Worm (Caenorhabditis elegans): ENCODE measurements around the gene K05G3.1.

K05G3.1 gene

DNA sequence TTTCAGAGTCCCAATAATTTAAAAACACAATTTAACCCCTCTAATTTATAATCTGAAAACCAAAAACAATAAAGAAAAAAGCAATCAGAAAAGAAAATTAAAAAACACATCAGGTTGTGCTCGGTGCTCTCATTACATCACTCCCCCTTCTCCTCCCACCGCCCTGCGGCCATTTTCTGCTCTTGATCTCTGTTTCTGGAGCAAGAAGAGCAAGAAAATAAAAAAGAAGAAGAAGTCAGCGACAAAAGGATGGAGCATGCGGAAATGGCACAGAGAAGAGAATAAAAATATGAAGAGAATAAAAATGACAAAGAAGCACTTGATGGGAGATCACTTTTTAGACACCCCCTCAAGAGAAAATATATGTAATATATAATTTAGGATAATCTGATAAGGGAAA, 16.5 kb upstream of the K05G3.1 start:
- no peak for TF ChIP-seq alr-1 (tag; optimal IDR thresholded peaks at IDR 0.05)
- no peak for TF ChIP-seq elt-1 (tag; optimal IDR thresholded peaks at IDR 0.05)
- TF ChIP-seq lsy-2 (tag; optimal IDR thresholded peaks at IDR 0.05): peak in 1 of 2 experiments; percentile 37
- peak; percentile 58 for TF ChIP-seq C34F6.9 (tag; optimal IDR thresholded peaks at IDR 0.05)
- peak; percentile 51 for TF ChIP-seq F13H6.1 (tag; optimal IDR thresholded peaks at IDR 0.05)
- no peak for TF ChIP-seq ztf-11 (tag; optimal IDR thresholded peaks at IDR 0.05)
- TF ChIP-seq egl-27 (tag; optimal IDR thresholded peaks at IDR 0.05): peak; percentile 63
- no peak for TF ChIP-seq R02D3.7 (tag; optimal IDR thresholded peaks at IDR 0.05)
- TF ChIP-seq skn-1 (tag; optimal IDR thresholded peaks at IDR 0.05): no peak
- no peak for TF ChIP-seq nhr-23 (tag; optimal IDR thresholded peaks at IDR 0.05)
- no peak for TF ChIP-seq peb-1 (tag; optimal IDR thresholded peaks at IDR 0.05)
- peak; percentile 22 for TF ChIP-seq snpc-4 (tag; optimal IDR thresholded peaks at IDR 0.05)
- TF ChIP-seq crh-2 (tag; optimal IDR thresholded peaks at IDR 0.05): peak; percentile 40
- peak; percentile 12 for TF ChIP-seq unc-55 (GFP tag; optimal IDR thresholded peaks at IDR 0.05)
- TF ChIP-seq zag-1 (tag; optimal IDR thresholded peaks at IDR 0.05): peak; percentile 44
- peak; percentile 41 for TF ChIP-seq fos-1 (tag; optimal IDR thresholded peaks at IDR 0.05)
- no peak for TF ChIP-seq nhr-25 (tag; optimal IDR thresholded peaks at IDR 0.05)
- peak; percentile 16 for TF ChIP-seq mab-5 (tag; optimal IDR thresholded peaks at IDR 0.05)
- peak; percentile 39 for TF ChIP-seq nhr-129 (tag; optimal IDR thresholded peaks at IDR 0.05)
- TF ChIP-seq lin-13 (GFP tag; optimal IDR thresholded peaks at IDR 0.05): peak; percentile 22
- TF ChIP-seq blmp-1 (tag; optimal IDR thresholded peaks at IDR 0.05; ENCODE audit: insufficient read depth): no peak
- TF ChIP-seq sem-4 (tag; optimal IDR thresholded peaks at IDR 0.05): peak; percentile 74
- TF ChIP-seq sma-9 (GFP tag; optimal IDR thresholded peaks at IDR 0.05): peak; percentile 40
- TF ChIP-seq sma-9 (tag; optimal IDR thresholded peaks at IDR 0.05): no peak

DNA sequence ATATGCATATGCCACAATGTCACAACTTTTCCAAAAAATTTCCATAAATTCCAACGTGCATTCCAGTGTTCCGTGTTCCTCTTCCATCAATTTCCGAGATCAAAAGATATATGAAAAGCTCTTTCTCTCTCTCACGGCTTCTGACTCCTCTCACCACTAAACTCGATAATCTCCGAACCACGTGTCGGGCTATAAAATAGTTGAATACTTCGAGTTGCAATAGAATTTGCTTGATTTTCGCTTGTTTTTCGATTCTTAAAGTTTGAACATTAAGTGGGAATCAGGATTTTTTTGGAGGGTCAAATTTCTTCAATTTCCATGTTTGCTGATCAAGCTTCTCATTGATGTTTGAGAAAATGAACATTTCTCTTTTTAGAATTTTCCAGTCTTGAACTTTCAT, 15.8 kb upstream of the K05G3.1 start:
- no peak for TF ChIP-seq peb-1 (tag; optimal IDR thresholded peaks at IDR 0.05)
- no peak for TF ChIP-seq unc-62 (GFP tag; optimal IDR thresholded peaks at IDR 0.05)
- TF ChIP-seq snpc-4 (tag; optimal IDR thresholded peaks at IDR 0.05): no peak
- no peak for TF ChIP-seq egl-27 (tag; optimal IDR thresholded peaks at IDR 0.05)
- no peak for TF ChIP-seq nhr-21 (tag; optimal IDR thresholded peaks at IDR 0.05)
- TF ChIP-seq mbf-1 (tag; optimal IDR thresholded peaks at IDR 0.05): no peak
- TF ChIP-seq F13H6.1 (tag; optimal IDR thresholded peaks at IDR 0.05): no peak
- TF ChIP-seq ztf-4 (tag; optimal IDR thresholded peaks at IDR 0.05): no peak
- TF ChIP-seq ztf-1 (GFP tag; conservative IDR thresholded peaks at IDR 0.05): no peak
- TF ChIP-seq crh-2 (tag; optimal IDR thresholded peaks at IDR 0.05): no peak
- TF ChIP-seq unc-39 (tag; optimal IDR thresholded peaks at IDR 0.05): no peak
- no peak for TF ChIP-seq sma-9 (GFP tag; optimal IDR thresholded peaks at IDR 0.05)
- TF ChIP-seq sma-9 (tag; optimal IDR thresholded peaks at IDR 0.05): no peak
- no peak for TF ChIP-seq nhr-10 (tag; optimal IDR thresholded peaks at IDR 0.05)
- no peak for TF ChIP-seq nhr-25 (tag; optimal IDR thresholded peaks at IDR 0.05)
- TF ChIP-seq nhr-77 (tag; optimal IDR thresholded peaks at IDR 0.05): no peak
- no peak for TF ChIP-seq lin-11 (tag; optimal IDR thresholded peaks at IDR 0.05)

DNA sequence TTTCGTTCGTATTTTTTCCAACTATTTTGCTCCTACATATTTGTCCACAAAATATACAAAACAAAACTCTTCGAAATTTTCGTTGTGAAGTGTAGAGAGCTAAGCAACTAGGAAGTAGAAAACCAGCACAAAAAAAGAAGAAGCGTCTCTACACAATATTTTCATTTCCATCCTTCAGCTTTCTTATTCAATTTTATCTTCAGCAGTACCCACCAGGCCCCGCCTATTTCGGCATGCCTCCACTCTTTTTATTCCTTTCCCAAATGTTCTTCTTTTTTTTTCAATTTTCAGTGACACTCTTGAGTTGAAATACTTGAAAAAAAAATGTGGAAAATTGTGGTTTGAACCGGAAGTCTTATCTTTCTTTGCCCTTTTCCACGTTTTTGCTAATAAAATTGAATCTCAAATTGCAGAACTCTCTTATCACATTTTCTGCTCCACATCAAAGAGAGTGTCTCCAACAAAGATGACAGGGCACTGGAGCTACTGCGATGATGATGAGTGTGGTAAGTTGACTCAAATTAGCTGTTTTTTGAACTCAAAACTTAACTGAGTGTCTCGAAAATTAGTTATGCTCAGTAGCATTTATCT, 14.0 kb upstream of the K05G3.1 start, which contains the start of gene cah-3:
cah-3 (plus strand) TSS at position 414 of the 591 bp plus-strand sequence.
- TF ChIP-seq ama-1 (optimal IDR thresholded peaks at IDR 0.05) (no peak), snpc-4 (tag; optimal IDR thresholded peaks at IDR 0.05) (no peak), nhr-129 (tag; optimal IDR thresholded peaks at IDR 0.05) (no peak), nhr-10 (tag; optimal IDR thresholded peaks at IDR 0.05) (no peak), egl-27 (tag; optimal IDR thresholded peaks at IDR 0.05) (no peak), ztf-11 (tag; optimal IDR thresholded peaks at IDR 0.05) (no peak), R02D3.7 (tag; optimal IDR thresholded peaks at IDR 0.05) (no peak), alr-1 (tag; optimal IDR thresholded peaks at IDR 0.05) (no peak), sma-3 (GFP tag; optimal IDR thresholded peaks at IDR 0.05) (no peak), fos-1 (tag; optimal IDR thresholded peaks at IDR 0.05) (peak; percentile 88), sma-9 (GFP tag; optimal IDR thresholded peaks at IDR 0.05) (peak; percentile 7), sma-9 (tag; optimal IDR thresholded peaks at IDR 0.05) (no peak), crh-2 (tag; optimal IDR thresholded peaks at IDR 0.05) (peak; percentile 61), nhr-77 (tag; optimal IDR thresholded peaks at IDR 0.05) (no peak), mdl-1 (tag; optimal IDR thresholded peaks at IDR 0.05) (peak in 1 of 2 experiments; percentile 15), ztf-1 (GFP tag; conservative IDR thresholded peaks at IDR 0.05) (no peak), lin-11 (tag; optimal IDR thresholded peaks at IDR 0.05) (no peak), ceh-16 (tag; optimal IDR thresholded peaks at IDR 0.05) (no peak), nhr-12 (tag; optimal IDR thresholded peaks at IDR 0.05) (no peak), sem-4 (tag; optimal IDR thresholded peaks at IDR 0.05) (no peak), dmd-4 (tag; optimal IDR thresholded peaks at IDR 0.05) (no peak), elt-1 (tag; optimal IDR thresholded peaks at IDR 0.05) (no peak), gmeb-1 (tag; optimal IDR thresholded peaks at IDR 0.05) (no peak), ZK546.5 (tag; optimal IDR thresholded peaks at IDR 0.05) (no peak)
